Worm (Caenorhabditis elegans): ENCODE measurements around the gene chil-9.
"Not testable (repeated sequence)": the region's sequence is repeated elsewhere in the genome, so short reads cannot be mapped to it uniquely, and the experiment has no call there.

chil-9 gene

DNA sequence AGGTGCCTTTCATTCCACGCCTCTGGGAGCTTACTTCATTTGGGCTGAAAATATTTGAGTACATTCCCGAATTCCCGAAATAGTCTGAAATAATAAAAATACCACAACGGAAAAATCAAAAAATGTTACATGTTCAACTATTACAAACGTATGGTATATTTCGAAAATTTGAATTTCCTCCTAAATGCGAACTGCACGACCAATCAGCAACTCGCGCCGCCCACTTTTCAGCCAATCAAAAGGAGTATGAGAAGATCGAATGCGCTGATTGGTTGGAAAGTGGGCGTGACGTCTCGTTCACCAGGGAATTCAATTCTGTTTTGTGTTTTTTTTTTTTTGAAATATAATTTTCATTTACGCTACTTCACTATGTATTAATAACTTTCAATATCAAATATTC lies 23.6 kb upstream of the chil-9 start, which contains the start of gene old-1:
TSS of gene old-1 (minus strand) at position 50 of the 400 bp plus-strand sequence.
- no peak for TF ChIP-seq zfp-3 (GFP tag; conservative IDR thresholded peaks at IDR 0.05)
- TF ChIP-seq lin-39 (tag; optimal IDR thresholded peaks at IDR 0.05), result no peak
- TF ChIP-seq attf-4 (tag; optimal IDR thresholded peaks at IDR 0.05), result no peak
- TF ChIP-seq Y48G9A.11 (GFP tag; IDR thresholded peaks at IDR 0.05), result no peak
- no peak for TF ChIP-seq gei-8 (GFP tag; optimal IDR thresholded peaks at IDR 0.05)
- no peak for TF ChIP-seq nhr-10 (tag; optimal IDR thresholded peaks at IDR 0.05)
- no peak for TF ChIP-seq fkh-10 (GFP tag; optimal IDR thresholded peaks at IDR 0.05)
- no peak for TF ChIP-seq ceh-32 (tag; optimal IDR thresholded peaks at IDR 0.05; ENCODE audit: poor library complexity)
- no peak for TF ChIP-seq mdl-1 (tag; optimal IDR thresholded peaks at IDR 0.05)
- no peak for TF ChIP-seq sdz-12 (GFP tag; optimal IDR thresholded peaks at IDR 0.05)
- TF ChIP-seq nhr-25 (tag; optimal IDR thresholded peaks at IDR 0.05; ENCODE audit: borderline replicate concordance, insufficient read depth), result no peak
- TF ChIP-seq mep-1 (tag; optimal IDR thresholded peaks at IDR 0.05), result no peak
- no peak for TF ChIP-seq saeg-2 (GFP tag; IDR thresholded peaks at IDR 0.05)
- TF ChIP-seq egl-43 (GFP tag; IDR thresholded peaks at IDR 0.05), result no peak

DNA sequence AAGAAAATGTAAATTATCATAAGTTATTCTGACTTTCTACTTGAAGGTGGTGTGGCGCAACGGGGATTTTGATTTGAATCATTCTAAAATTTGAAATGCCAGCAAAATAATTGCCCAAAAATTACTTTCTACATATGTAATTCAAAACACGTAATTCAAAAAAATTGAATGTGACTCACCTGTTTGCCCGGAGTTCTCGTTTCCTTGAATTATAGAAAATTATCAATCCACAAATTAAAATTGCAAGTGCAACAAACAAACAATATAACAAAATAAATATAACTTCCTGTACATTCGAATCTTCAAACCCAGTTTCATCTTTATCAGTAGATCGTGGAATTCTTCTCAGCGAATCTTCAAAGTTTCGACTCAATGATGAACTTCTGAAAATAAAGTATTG lies 23.1 kb upstream of the chil-9 start:
- no peak for TF ChIP-seq lin-13 (GFP tag; optimal IDR thresholded peaks at IDR 0.05)
- no peak for TF ChIP-seq lin-38 (GFP tag; IDR thresholded peaks at IDR 0.05)
- no peak for TF ChIP-seq Y75B8A.6 (GFP tag; IDR thresholded peaks at IDR 0.05)
- peak in 1 of 2 experiments; percentile 65 for TF ChIP-seq unc-62 (GFP tag; optimal IDR thresholded peaks at IDR 0.05 in 1 of 2)
- no peak for TF ChIP-seq unc-62 (tag; optimal IDR thresholded peaks at IDR 0.05)
- peak; percentile 63 for TF ChIP-seq aha-1 (tag)

DNA sequence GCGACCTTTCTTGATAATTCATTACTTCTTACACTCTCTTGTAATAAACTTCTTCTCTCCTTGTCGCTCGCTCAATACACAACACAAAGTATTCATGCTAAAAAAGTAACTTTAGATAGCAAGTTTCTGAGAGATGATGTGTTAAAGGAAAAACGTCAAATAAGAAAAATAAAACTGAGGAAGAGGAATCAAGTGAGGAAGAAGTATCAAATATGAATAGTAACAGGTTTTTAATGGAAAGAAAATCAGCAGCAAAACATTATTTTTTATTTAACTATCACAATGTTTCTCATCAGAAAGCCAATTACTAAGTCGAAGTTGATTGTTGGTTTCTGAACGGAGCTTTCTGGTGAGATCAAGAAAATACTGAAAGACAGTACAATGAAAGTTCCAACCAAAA lies 21.2 kb upstream of the chil-9 start, which contains the start of gene chil-1:
TSS of gene chil-1 (minus strand) at position 101 of the 400 bp plus-strand sequence.
- not testable (repeated sequence) for TF ChIP-seq rbr-2 (tag; optimal IDR thresholded peaks at IDR 0.05); snpc-4 (tag; optimal IDR thresholded peaks at IDR 0.05); daf-19 (GFP tag; conservative IDR thresholded peaks at IDR 0.05)

DNA sequence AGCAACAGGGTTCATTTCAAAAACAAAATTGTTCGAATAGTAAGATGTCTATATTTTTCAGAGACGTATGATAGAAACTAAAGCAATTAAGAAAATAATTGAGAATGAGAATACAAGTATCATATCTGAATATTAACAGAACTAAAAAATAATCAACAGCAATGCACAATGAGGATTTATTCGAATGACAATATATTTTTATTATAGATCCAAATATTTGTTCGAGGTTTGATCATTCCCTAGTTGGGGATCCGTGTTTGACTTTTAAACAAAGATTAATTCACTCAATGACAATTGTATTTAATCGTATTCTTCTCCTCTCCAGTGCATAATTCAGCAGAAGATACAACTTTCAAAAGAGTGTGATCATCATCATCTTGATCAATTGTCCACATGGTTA lies 17.0 kb upstream of the chil-9 start, which contains the start of gene C08H9.18:
TSS of gene C08H9.18 (minus strand) at position 101 of the 400 bp plus-strand sequence.
- TF ChIP-seq jun-1 (tag; optimal IDR thresholded peaks at IDR 0.05) (no peak), lsy-2 (tag; optimal IDR thresholded peaks at IDR 0.05) (no peak), unc-130 (GFP tag; optimal IDR thresholded peaks at IDR 0.05) (no peak), madf-5 (GFP tag; IDR thresholded peaks at IDR 0.05) (no peak), mxl-2 (GFP tag; conservative IDR thresholded peaks at IDR 0.05) (no peak), lir-3 (tag; optimal IDR thresholded peaks at IDR 0.05) (no peak), lin-1 (GFP tag; IDR thresholded peaks at IDR 0.05) (no peak), T20F7.1 (GFP tag; optimal IDR thresholded peaks at IDR 0.05) (no peak), pha-4 (GFP tag; IDR thresholded peaks at IDR 0.05) (no peak), pha-4 (tag; optimal IDR thresholded peaks at IDR 0.05) (no peak), ceh-82 (tag; optimal IDR thresholded peaks at IDR 0.05) (no peak), zip-2 (tag; optimal IDR thresholded peaks at IDR 0.05) (no peak)

DNA sequence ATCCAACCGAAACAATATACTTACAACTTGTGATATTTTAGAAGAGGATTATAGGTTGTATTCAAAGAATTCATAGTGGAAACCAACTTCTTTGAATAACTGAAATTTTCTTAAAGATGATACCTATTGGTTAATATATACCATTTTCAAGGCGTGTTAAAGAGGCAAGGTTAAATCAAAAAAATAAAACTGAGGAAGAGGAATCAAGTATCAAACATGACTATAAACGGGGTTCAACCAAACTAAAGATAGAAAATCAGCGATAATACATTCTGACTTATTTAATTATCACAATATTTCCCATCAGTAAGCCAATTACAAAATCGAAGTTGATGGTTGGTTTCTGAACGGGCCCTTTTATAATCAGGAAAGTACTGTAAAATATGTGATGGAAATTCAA lies 16.3 kb upstream of the chil-9 start, which contains the start of gene chil-3:
TSS of gene chil-3 (minus strand) at position 101 of the 400 bp plus-strand sequence.
- TF ChIP-seq tag-97 (GFP tag; IDR thresholded peaks at IDR 0.05), result no peak
- no peak for TF ChIP-seq arid-1 (GFP tag; conservative IDR thresholded peaks at IDR 0.05)
- TF ChIP-seq rbr-2 (tag; optimal IDR thresholded peaks at IDR 0.05), result no peak
- TF ChIP-seq fos-1 (tag; optimal IDR thresholded peaks at IDR 0.05), result no peak
- TF ChIP-seq aly-2 (tag; optimal IDR thresholded peaks at IDR 0.05), result no peak
- no peak for TF ChIP-seq ceh-32 (tag; optimal IDR thresholded peaks at IDR 0.05; ENCODE audit: poor library complexity)
- TF ChIP-seq snpc-1.2 (GFP tag; IDR thresholded peaks at IDR 0.05), result no peak
- no peak for TF ChIP-seq set-16 (GFP tag; IDR thresholded peaks at IDR 0.05)
- no peak for TF ChIP-seq cey-2 (tag; optimal IDR thresholded peaks at IDR 0.05; ENCODE audit: borderline replicate concordance, insufficient read depth)

All from whole organism, L4 larva.